Fruit fly (Drosophila melanogaster): ENCODE results near the gene CG18754.
A peak's percentile ranks its signal among the peaks of the same experiment; 100 is the strongest.

Gene CG18754

dm6 chr3R:23732990-23733512 is 49.2 kb downstream of the CG18754 start, which contains the start of the genes Hmgcr and Rpn9 (continued):
- TF ChIP-seq phol (tag; optimal IDR thresholded peaks at IDR 0.05), result peak; percentile 65
- no peak for TF ChIP-seq sc (optimal IDR thresholded peaks at IDR 0.05)
- TF ChIP-seq sc (GFP tag; optimal IDR thresholded peaks at IDR 0.05), result no peak
- no peak for TF ChIP-seq CG12219 (GFP tag; optimal IDR thresholded peaks at IDR 0.05)
- TF ChIP-seq CG11398 (GFP tag; optimal IDR thresholded peaks at IDR 0.05), result no peak
- TF ChIP-seq CG17186 (GFP tag; optimal IDR thresholded peaks at IDR 0.05), result peak; percentile 62
- no peak for TF ChIP-seq crol (GFP tag; IDR thresholded peaks at IDR 0.05)
- TF ChIP-seq CG9437 (GFP tag; optimal IDR thresholded peaks at IDR 0.05), result peak; percentile 58
- peak; percentile 6 for TF ChIP-seq Max (GFP tag; optimal IDR thresholded peaks at IDR 0.05)
- TF ChIP-seq NfI (GFP tag; optimal IDR thresholded peaks at IDR 0.05), result peak; percentile 30
- no peak for TF ChIP-seq H15 (GFP tag; IDR thresholded peaks at IDR 0.05)
- peak; percentile 8 for TF ChIP-seq pfk (GFP tag; optimal IDR thresholded peaks at IDR 0.05)
- TF ChIP-seq CG9609 (GFP tag; optimal IDR thresholded peaks at IDR 0.05), result no peak
- TF ChIP-seq CG11093 (GFP tag; IDR thresholded peaks at IDR 0.05), result no peak
- TF ChIP-seq CG2712 (tag; optimal IDR thresholded peaks at IDR 0.05), result peak; percentile 61
- no peak for TF ChIP-seq fu2 (GFP tag; optimal IDR thresholded peaks at IDR 0.05)
- TF ChIP-seq Hmr (GFP tag; optimal IDR thresholded peaks at IDR 0.05), result peak; percentile 55
- TF ChIP-seq CG4820 (GFP tag; optimal IDR thresholded peaks at IDR 0.05), result no peak
- no peak for TF ChIP-seq inv (GFP tag; IDR thresholded peaks at IDR 0.05; ENCODE audit: partially characterized antibody)
- TF ChIP-seq Ptx1 (GFP tag; IDR thresholded peaks at IDR 0.05), result no peak
- TF ChIP-seq unpg (GFP tag; optimal IDR thresholded peaks at IDR 0.05), result peak; percentile 21
- TF ChIP-seq croc (GFP tag; conservative IDR thresholded peaks at IDR 0.05), result no peak
- TF ChIP-seq usp (GFP tag; optimal IDR thresholded peaks at IDR 0.05), result no peak
- TF ChIP-seq insv (GFP tag; optimal IDR thresholded peaks at IDR 0.05), result peak in 1 of 2 experiments; percentile 65
- peak; percentile 37 for TF ChIP-seq BtbVII (GFP tag; optimal IDR thresholded peaks at IDR 0.05)
- TF ChIP-seq Sox102F (GFP tag; optimal IDR thresholded peaks at IDR 0.05), result no peak
- peak; percentile 14 for TF ChIP-seq CG13624 (GFP tag; optimal IDR thresholded peaks at IDR 0.05)
- no peak for TF ChIP-seq odd (GFP tag; optimal IDR thresholded peaks at IDR 0.05)
- TF ChIP-seq al (GFP tag; IDR thresholded peaks at IDR 0.05), result no peak
- TF ChIP-seq Dbx (GFP tag; IDR thresholded peaks at IDR 0.05), result no peak
- TF ChIP-seq Atf-2 (GFP tag; optimal IDR thresholded peaks at IDR 0.05), result no peak
- TF ChIP-seq CG16815 (GFP tag; optimal IDR thresholded peaks at IDR 0.05), result no peak
- TF ChIP-seq CG7839 (tag; optimal IDR thresholded peaks at IDR 0.05), result peak; percentile 13
- TF ChIP-seq CTCF (GFP tag; optimal IDR thresholded peaks at IDR 0.05), result peak; percentile 58
- peak; percentile 95 for TF ChIP-seq Sin3A (optimal IDR thresholded peaks at IDR 0.05)
- TF ChIP-seq Hr78 (GFP tag; optimal IDR thresholded peaks at IDR 0.05), result no peak
- no peak for TF ChIP-seq sd (tag; optimal IDR thresholded peaks at IDR 0.05)
- TF ChIP-seq CG13296 (GFP tag; optimal IDR thresholded peaks at IDR 0.05), result peak; percentile 18
- TF ChIP-seq sim (GFP tag; IDR thresholded peaks at IDR 0.05), result no peak
- peak; percentile 73 for TF ChIP-seq MBD-R2 (GFP tag; IDR thresholded peaks at IDR 0.05)
- peak; percentile 26 for TF ChIP-seq grau (tag; optimal IDR thresholded peaks at IDR 0.05)
- TF ChIP-seq CG7372 (GFP tag; IDR thresholded peaks at IDR 0.05), result no peak
- peak; percentile 45 for TF ChIP-seq zen (tag; optimal IDR thresholded peaks at IDR 0.05)
- peak; percentile 48 for TF ChIP-seq Dp (GFP tag; optimal IDR thresholded peaks at IDR 0.05)
- peak; percentile 57; the same call in 1 of the 2 replicates for TF ChIP-seq CG13287 (GFP tag; IDR thresholded peaks at IDR 0.05; ENCODE audit: partially characterized antibody)
- no peak for TF ChIP-seq nerfin-2 (GFP tag; IDR thresholded peaks at IDR 0.05; ENCODE audit: partially characterized antibody)
- peak; percentile 17 for TF ChIP-seq exex (tag; optimal IDR thresholded peaks at IDR 0.05)
- peak; percentile 8 for TF ChIP-seq jumu (GFP tag; optimal IDR thresholded peaks at IDR 0.05)
- TF ChIP-seq CG12391 (tag; optimal IDR thresholded peaks at IDR 0.05), result peak; percentile 63
- peak; percentile 22 for TF ChIP-seq nau (GFP tag; optimal IDR thresholded peaks at IDR 0.05)
- TF ChIP-seq Fer1 (GFP tag; optimal IDR thresholded peaks at IDR 0.05), result peak; percentile 28
